Fruit fly (Drosophila melanogaster) whole organism, prepupa: Measurements from ENCODE around the gene Hs6st.

Source experiments
- Blimp-1 ChIP-seq: fragments of 200-800 bp; sonication (Bioruptor generic); optimal IDR thresholded peaks from 3 replicates; lab custom pipeline; 2017; ENCODE audit warnings: missing biosample characterization, missing genetic modification characterization, mild to moderate bottlenecking, moderate library complexity, missing genetic modification reagents
- CG10631 ChIP-seq: fragments of 200-800 bp; sonication (Bioruptor generic); optimal IDR thresholded peaks from 2 replicates; lab custom pipeline; 2016; ENCODE audit warnings: missing biosample characterization, missing genetic modification characterization
- CG11294 ChIP-seq: fragments of 200-800 bp; sonication (Bioruptor generic); IDR thresholded peaks from 2 replicates; pipeline ENCODE4 v1.3.6; 2022; ENCODE audit warnings: missing biosample characterization, missing genetic modification characterization
- CG11762 ChIP-seq: fragments of 200-800 bp; sonication (Bioruptor generic); optimal IDR thresholded peaks from 3 replicates; lab custom pipeline; 2016; ENCODE audit warnings: missing biosample characterization, missing genetic modification characterization; ENCODE audit not compliant: insufficient read depth
- CG11902 ChIP-seq: fragments of 200-800 bp; sonication (Bioruptor generic); optimal IDR thresholded peaks from 3 replicates; lab custom pipeline; 2016; ENCODE audit warnings: missing biosample characterization, missing genetic modification characterization
- CG1621 ChIP-seq: fragments of 200-800 bp; sonication (Bioruptor generic); optimal IDR thresholded peaks from 3 replicates; lab custom pipeline; 2018; ENCODE audit warnings: missing biosample characterization, mild to moderate bottlenecking, missing genetic modification characterization
- CG16779 ChIP-seq: fragments of 200-800 bp; sonication (Bioruptor generic); optimal IDR thresholded peaks from 3 replicates; lab custom pipeline; 2017; ENCODE audit warnings: missing biosample characterization, mild to moderate bottlenecking, missing genetic modification characterization
- CG3032 ChIP-seq: fragments of 200-800 bp; optimal IDR thresholded peaks from 2 replicates; lab custom pipeline; 2019; ENCODE audit warnings: missing biosample characterization, mild to moderate bottlenecking, missing genetic modification characterization, moderate library complexity
- CG31627 ChIP-seq: fragments of 200-800 bp; sonication (Bioruptor generic); optimal IDR thresholded peaks from 3 replicates; lab custom pipeline; 2016; ENCODE audit warnings: missing biosample characterization, missing genetic modification characterization
- CG32006 ChIP-seq: fragments of 200-800 bp; sonication (Bioruptor generic); optimal IDR thresholded peaks from 3 replicates; lab custom pipeline; 2017; ENCODE audit warnings: missing biosample characterization, mild to moderate bottlenecking, missing genetic modification characterization
- CG34406 ChIP-seq: fragments of 200-800 bp; sonication (Bioruptor generic); optimal IDR thresholded peaks from 3 replicates; lab custom pipeline; 2016; ENCODE audit warnings: missing biosample characterization, missing genetic modification characterization
- CG3919 ChIP-seq: fragments of 200-800 bp; sonication (Bioruptor generic); optimal IDR thresholded peaks from 3 replicates; lab custom pipeline; 2016; ENCODE audit warnings: missing biosample characterization, missing genetic modification characterization
- CG4318 ChIP-seq: fragments of 200-800 bp; sonication (Bioruptor generic); optimal IDR thresholded peaks from 3 replicates; lab custom pipeline; 2017; ENCODE audit warnings: missing biosample characterization, mild to moderate bottlenecking, missing genetic modification characterization
- CG6163 ChIP-seq: fragments of 200-800 bp; sonication (Bioruptor generic); IDR thresholded peaks from 3 replicates; pipeline ENCODE4 v1.3.6; 2022; ENCODE audit warnings: missing biosample characterization, missing genetic modification characterization
- CG6276 ChIP-seq: fragments of 200-800 bp; sonication (Bioruptor generic); optimal IDR thresholded peaks from 2 replicates; lab custom pipeline; 2017; ENCODE audit warnings: missing biosample characterization, mild to moderate bottlenecking, missing genetic modification characterization
- CG6792 ChIP-seq: fragments of 200-800 bp; sonication (Bioruptor generic); optimal IDR thresholded peaks from 3 replicates; lab custom pipeline; 2016; ENCODE audit warnings: missing biosample characterization, missing genetic modification characterization
- CG6808 ChIP-seq: fragments of 200-800 bp; sonication (Bioruptor generic); optimal IDR thresholded peaks from 3 replicates; lab custom pipeline; 2017; ENCODE audit warnings: missing biosample characterization, missing genetic modification characterization, mild to moderate bottlenecking, moderate library complexity, missing genetic modification reagents
- CG6854 ChIP-seq: fragments of 200-800 bp; sonication (Bioruptor generic); optimal IDR thresholded peaks from 2 replicates; lab custom pipeline; 2017; ENCODE audit warnings: missing biosample characterization, mild to moderate bottlenecking, missing genetic modification characterization
- CG7368 ChIP-seq: fragments of 200-800 bp; sonication (Bioruptor generic); optimal IDR thresholded peaks from 3 replicates; lab custom pipeline; 2016; ENCODE audit warnings: missing biosample characterization, missing genetic modification characterization
- CG8319 ChIP-seq: fragments of 200-800 bp; sonication (Bioruptor generic); optimal IDR thresholded peaks from 3 replicates; lab custom pipeline; 2016; ENCODE audit warnings: missing biosample characterization, missing genetic modification characterization
- CG8632 ChIP-seq: fragments of 200-800 bp; sonication (Bioruptor generic); optimal IDR thresholded peaks from 3 replicates; lab custom pipeline; 2016; ENCODE audit warnings: missing biosample characterization, missing genetic modification characterization
- CG9139 ChIP-seq: fragments of 200-800 bp; sonication (Bioruptor generic); optimal IDR thresholded peaks from 3 replicates; lab custom pipeline; 2017; ENCODE audit warnings: missing biosample characterization, mild to moderate bottlenecking, missing genetic modification characterization
- Eip75B ChIP-seq: fragments of 200-800 bp; sonication (Bioruptor generic); optimal IDR thresholded peaks from 3 replicates; lab custom pipeline; 2016; ENCODE audit warnings: missing biosample characterization, missing genetic modification characterization
- Eip78C ChIP-seq: fragments of 200-800 bp; sonication (Bioruptor generic); peaks from one replicate; lab custom pipeline; 2016; ENCODE audit warnings: missing biosample characterization, missing genetic modification characterization
- Eip93F ChIP-seq: fragments of 200-800 bp; sonication (Bioruptor generic); optimal IDR thresholded peaks from 2 replicates; lab custom pipeline; 2016; ENCODE audit warnings: missing biosample characterization, mild to moderate bottlenecking, missing genetic modification characterization
- Ets21C ChIP-seq: fragments of 200-800 bp; sonication (Bioruptor generic); optimal IDR thresholded peaks from 3 replicates; lab custom pipeline; 2016; ENCODE audit warnings: missing biosample characterization, missing genetic modification characterization
- Ets96B ChIP-seq: fragments of 200-800 bp; optimal IDR thresholded peaks from 2 replicates; lab custom pipeline; 2019; ENCODE audit warnings: missing biosample characterization, mild to moderate bottlenecking, missing genetic modification characterization, moderate library complexity
- Gug ChIP-seq: fragments of 200-800 bp; sonication (Bioruptor generic); IDR thresholded peaks from 2 replicates; pipeline ENCODE4 v1.3.6; 2022; ENCODE audit warnings: missing biosample characterization, missing genetic modification characterization
- Hr38 ChIP-seq: sonication (Bioruptor generic); optimal IDR thresholded peaks from 2 replicates; lab custom pipeline; 2016; ENCODE audit warnings: missing biosample characterization, missing genetic modification characterization
- Hr39 ChIP-seq: fragments of 200-800 bp; sonication (Bioruptor generic); optimal IDR thresholded peaks from 2 replicates; lab custom pipeline; 2016; ENCODE audit warnings: missing biosample characterization, missing genetic modification characterization
- Hr4 ChIP-seq: fragments of 200-800 bp; sonication (Bioruptor generic); optimal IDR thresholded peaks from 3 replicates; lab custom pipeline; 2016; ENCODE audit warnings: missing biosample characterization, missing genetic modification characterization
- Lpt ChIP-seq: fragments of 200-800 bp; sonication (Bioruptor generic); optimal IDR thresholded peaks from 3 replicates; lab custom pipeline; 2016; ENCODE audit warnings: missing biosample characterization, missing genetic modification characterization
- Met ChIP-seq: fragments of 200-800 bp; sonication (Bioruptor generic); optimal IDR thresholded peaks from 3 replicates; lab custom pipeline; 2016; ENCODE audit warnings: missing biosample characterization, missing genetic modification characterization
- OdsH ChIP-seq: fragments of 200-800 bp; sonication (Bioruptor generic); optimal IDR thresholded peaks from 3 replicates; lab custom pipeline; 2016; ENCODE audit warnings: missing biosample characterization, missing genetic modification characterization
- Smox ChIP-seq: fragments of 200-800 bp; sonication (Bioruptor generic); optimal IDR thresholded peaks from 3 replicates; lab custom pipeline; 2016; ENCODE audit warnings: missing biosample characterization, missing genetic modification characterization
- Sox102F ChIP-seq: fragments of 200-800 bp; sonication (Bioruptor generic); optimal IDR thresholded peaks from 2 replicates; lab custom pipeline; 2016; ENCODE audit warnings: missing biosample characterization, mild to moderate bottlenecking, missing genetic modification characterization
- Sox14 ChIP-seq: fragments of 200-800 bp; sonication (Bioruptor generic); optimal IDR thresholded peaks from 3 replicates; lab custom pipeline; 2016; ENCODE audit warnings: missing biosample characterization, missing genetic modification characterization
- Sox15 ChIP-seq: fragments of 200-800 bp; sonication (Bioruptor generic); optimal IDR thresholded peaks from 3 replicates; lab custom pipeline; 2016; ENCODE audit warnings: missing biosample characterization, missing genetic modification characterization
- achi ChIP-seq: fragments of 200-800 bp; sonication (Bioruptor generic); optimal IDR thresholded peaks from 3 replicates; lab custom pipeline; 2016; ENCODE audit warnings: missing biosample characterization, missing genetic modification characterization
- acj6 ChIP-seq: fragments of 200-800 bp; sonication (Bioruptor generic); optimal IDR thresholded peaks from 3 replicates; lab custom pipeline; 2016; ENCODE audit warnings: missing biosample characterization, missing genetic modification characterization
- cyc ChIP-seq: fragments of 200-800 bp; sonication (Bioruptor generic); optimal IDR thresholded peaks from 3 replicates; lab custom pipeline; 2016; ENCODE audit warnings: missing biosample characterization, missing genetic modification characterization
- dac ChIP-seq: fragments of 200-800 bp; sonication (Bioruptor generic); optimal IDR thresholded peaks from 2 replicates; lab custom pipeline; 2017; ENCODE audit warnings: missing biosample characterization, mild to moderate bottlenecking, missing genetic modification characterization
- esn ChIP-seq: fragments of 200-800 bp; sonication (Bioruptor generic); optimal IDR thresholded peaks from 2 replicates; lab custom pipeline; 2016; ENCODE audit warnings: missing biosample characterization, mild to moderate bottlenecking, missing genetic modification characterization, moderate library complexity
- fd59A ChIP-seq: fragments of 200-800 bp; sonication (Bioruptor generic); optimal IDR thresholded peaks from 2 replicates; lab custom pipeline; 2017; ENCODE audit warnings: missing biosample characterization, mild to moderate bottlenecking, missing genetic modification characterization, missing genetic modification reagents
- fd85E ChIP-seq: fragments of 200-800 bp; sonication (Bioruptor generic); optimal IDR thresholded peaks from 3 replicates; lab custom pipeline; 2016; ENCODE audit warnings: missing biosample characterization, missing genetic modification characterization
- fkh ChIP-seq: fragments of 200-800 bp; sonication (Bioruptor generic); optimal IDR thresholded peaks from 3 replicates; lab custom pipeline; 2017; ENCODE audit warnings: missing biosample characterization, mild to moderate bottlenecking, missing genetic modification characterization, moderate library complexity
- lz ChIP-seq: fragments of 200-800 bp; sonication (Bioruptor generic); optimal IDR thresholded peaks from 3 replicates; lab custom pipeline; 2016; ENCODE audit warnings: missing biosample characterization, missing genetic modification characterization
- net ChIP-seq: fragments of 200-800 bp; sonication (Bioruptor generic); optimal IDR thresholded peaks from 3 replicates; lab custom pipeline; 2016; ENCODE audit warnings: missing biosample characterization, missing genetic modification characterization
- pdm3 ChIP-seq: fragments of 200-800 bp; sonication (Bioruptor generic); optimal IDR thresholded peaks from 3 replicates; lab custom pipeline; 2016; ENCODE audit warnings: missing biosample characterization, missing genetic modification characterization
- salr ChIP-seq, 2 experiments: fragments of 200-800 bp; sonication (Bioruptor generic); optimal IDR thresholded peaks; 3 replicates each; lab custom pipeline; 2016 to 2018; ENCODE audit warnings: missing biosample characterization in 2 of 2, missing genetic modification characterization in 2 of 2, mild to moderate bottlenecking in 1 of 2
- spab ChIP-seq: fragments of 200-800 bp; sonication (Bioruptor generic); optimal IDR thresholded peaks from 2 replicates; lab custom pipeline; 2017; ENCODE audit warnings: missing biosample characterization, mild to moderate bottlenecking, missing genetic modification characterization, missing genetic modification reagents
- ss ChIP-seq, 2 experiments: fragments of 200-800 bp; sonication (Bioruptor generic); optimal IDR thresholded peaks; 2 replicates in 1 of 2; 3 replicates in 1 of 2; lab custom pipeline; 2017 to 2018; ENCODE audit warnings: mild to moderate bottlenecking in 2 of 2, missing biosample characterization in 2 of 2, missing genetic modification characterization in 2 of 2, moderate library complexity in 1 of 2
- topi ChIP-seq: fragments of 200-800 bp; sonication (Bioruptor generic); optimal IDR thresholded peaks from 3 replicates; lab custom pipeline; 2016; ENCODE audit warnings: missing biosample characterization, missing genetic modification characterization

Gene Hs6st

dm6 chr3R:20001595-20001997 is 6.7 kb downstream of the Hs6st start:
- TF ChIP-seq Sox15 (peak; percentile 44), CG9139 (GFP tag; lab: Kevin White, UChicago) (no peak), CG11902 (peak; percentile 24), CG4318 (GFP tag; lab: Kevin White, UChicago) (peak; percentile 23), fd85E (no peak), Eip78C (GFP tag; lab: Kevin White, UChicago) (peak; percentile 77), CG7368 (no peak), CG11294 (no peak), CG6854 (GFP tag; lab: Kevin White, UChicago) (no peak), CG6276 (GFP tag; lab: Kevin White, UChicago) (no peak), CG31627 (GFP tag; lab: Kevin White, UChicago) (peak; percentile 59), OdsH (peak; percentile 10), Met (GFP tag; lab: Kevin White, UChicago) (peak; percentile 69), Hr4 (GFP tag; lab: Kevin White, UChicago) (peak; percentile 49), fd59A (peak; percentile 23), Ets21C (GFP tag; lab: Kevin White, UChicago) (peak; percentile 38), Sox102F (GFP tag; lab: Kevin White, UChicago) (peak; percentile 35), CG1621 (tag; lab: Kevin White, UChicago) (no peak), Eip93F (no peak), pdm3 (GFP tag; lab: Kevin White, UChicago) (peak; percentile 57), Blimp-1 (no peak), CG34406 (peak; percentile 46), spab (GFP tag; lab: Kevin White, UChicago) (peak; percentile 16), Hr39 (GFP tag; lab: Kevin White, UChicago) (peak; percentile 45), CG16779 (tag; lab: Kevin White, UChicago) (no peak), CG11762 (no peak), CG3032 (tag; lab: Kevin White, UChicago) (peak; percentile 44), CG8632 (GFP tag; lab: Kevin White, UChicago) (peak; percentile 37), CG10631 (GFP tag; lab: Kevin White, UChicago) (peak; percentile 45), fkh (GFP tag; lab: Kevin White, UChicago) (no peak), Eip75B (peak; percentile 59), dac (GFP tag; lab: Kevin White, UChicago) (peak; percentile 37), CG6792 (GFP tag; lab: Kevin White, UChicago) (peak; percentile 34), cyc (GFP tag; lab: Kevin White, UChicago) (peak; percentile 53), esn (GFP tag; lab: Kevin White, UChicago) (peak; percentile 71), salr (GFP tag; optimal IDR thresholded peaks at IDR 0.05; lab: Kevin White, UChicago) (peak in 1 of 2 experiments; percentile 55), Gug (no peak), topi (GFP tag; lab: Kevin White, UChicago) (peak; percentile 74), CG8319 (GFP tag; lab: Kevin White, UChicago) (no peak), Lpt (no peak), CG6163 (no peak), Ets96B (tag; lab: Kevin White, UChicago) (no peak), achi (peak; percentile 35), CG32006 (GFP tag; lab: Kevin White, UChicago) (peak; percentile 72), Smox (GFP tag; lab: Kevin White, UChicago) (peak; percentile 64), ss (GFP tag; optimal IDR thresholded peaks at IDR 0.05; lab: Kevin White, UChicago) (peak in 1 of 2 experiments; percentile 49), CG6808 (peak; percentile 43), acj6 (GFP tag; lab: Kevin White, UChicago) (peak; percentile 41), net (GFP tag; lab: Kevin White, UChicago) (peak; percentile 44), CG3919 (GFP tag; lab: Kevin White, UChicago) (peak; percentile 22), Hr38 (GFP tag; lab: Kevin White, UChicago) (no peak), lz (GFP tag; lab: Kevin White, UChicago) (peak; percentile 49), Sox14 (peak; percentile 39)
